Worm (Caenorhabditis elegans) whole organism, L2 larva: Measurements from ENCODE around the gene tbce-1.

Source experiments
- F13H6.1 ChIP-seq: sonication (generic microtip); optimal IDR thresholded peaks from 2 replicates; lab custom pipeline; 2016; ENCODE audit warnings: missing genetic modification characterization, missing compliant biosample characterization
- alr-1 ChIP-seq: fragments of 150-350 bp; optimal IDR thresholded peaks from 2 replicates; lab custom pipeline; 2014; ENCODE audit warnings: missing biosample characterization, missing genetic modification characterization
- aly-2 ChIP-seq: fragments of 150-350 bp; optimal IDR thresholded peaks from 2 replicates; lab custom pipeline; 2014; ENCODE audit warnings: missing biosample characterization, missing genetic modification characterization
- nhr-10 ChIP-seq: sonication (generic microtip); optimal IDR thresholded peaks from 2 replicates; lab custom pipeline; 2017; ENCODE audit warnings: missing biosample characterization, missing genetic modification characterization
- nhr-11 ChIP-seq: fragments of 150-350 bp; optimal IDR thresholded peaks from 2 replicates; lab custom pipeline; 2014; ENCODE audit warnings: missing biosample characterization, missing genetic modification characterization
- nhr-21 ChIP-seq: fragments of 150-350 bp; optimal IDR thresholded peaks from 2 replicates; lab custom pipeline; 2014; ENCODE audit warnings: missing biosample characterization, missing genetic modification characterization
- nhr-237 ChIP-seq: fragments of 150-350 bp; optimal IDR thresholded peaks from 2 replicates; lab custom pipeline; 2014; ENCODE audit warnings: missing biosample characterization, missing genetic modification characterization
- nhr-25 ChIP-seq: fragments of 150-350 bp; sonication (generic microtip); optimal IDR thresholded peaks from 3 replicates; lab custom pipeline; 2014; ENCODE audit warnings: missing biosample characterization, missing genetic modification characterization
- nhr-6 ChIP-seq: fragments of 150-350 bp; optimal IDR thresholded peaks from 2 replicates; lab custom pipeline; 2014; ENCODE audit warnings: missing biosample characterization, missing genetic modification characterization
- sem-4 ChIP-seq: fragments of 150-350 bp; optimal IDR thresholded peaks from 2 replicates; lab custom pipeline; 2014; ENCODE audit warnings: missing biosample characterization, missing genetic modification reagents, missing genetic modification characterization
- skn-1 ChIP-seq: sonication (generic microtip); optimal IDR thresholded peaks from 2 replicates; lab custom pipeline; 2017; ENCODE audit warnings: missing biosample characterization, missing genetic modification characterization
- sma-9 ChIP-seq, 2 experiments: fragments of 150-350 bp in 1 of 2; sonication (generic microtip) in 1 of 2; optimal IDR thresholded peaks; 2 replicates each; lab custom pipeline; 2014 to 2016; ENCODE audit warnings: missing genetic modification characterization in 2 of 2, mild to moderate bottlenecking in 1 of 2, missing biosample characterization in 1 of 2, missing compliant biosample characterization in 1 of 2, missing genetic modification reagents in 1 of 2, moderate library complexity in 1 of 2
- snpc-4 ChIP-seq: fragments of 150-350 bp; optimal IDR thresholded peaks from 2 replicates; lab custom pipeline; 2014; ENCODE audit warnings: missing biosample characterization, missing genetic modification characterization
- unc-62 ChIP-seq: fragments of 150-350 bp; optimal IDR thresholded peaks from 2 replicates; lab custom pipeline; 2014; ENCODE audit warnings: missing biosample characterization, missing genetic modification reagents, missing genetic modification characterization

DNA sequence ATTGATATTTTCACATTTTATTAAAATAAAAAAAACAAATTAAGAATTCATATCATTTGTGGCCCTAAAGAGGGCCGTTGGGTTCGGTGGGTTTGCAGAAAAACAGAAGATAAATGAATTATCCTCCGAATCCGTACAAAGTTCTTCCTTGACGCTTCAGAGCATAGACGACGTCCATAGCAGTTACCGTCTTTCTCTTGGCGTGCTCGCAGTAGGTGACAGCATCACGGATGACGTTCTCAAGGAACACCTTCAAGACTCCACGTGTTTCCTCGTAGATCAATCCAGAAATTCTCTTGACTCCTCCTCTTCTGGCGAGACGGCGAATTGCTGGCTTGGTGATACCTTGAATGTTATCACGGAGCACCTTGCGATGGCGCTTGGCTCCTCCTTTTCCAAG, 39.1 kb downstream of the tbce-1 start:
- TF ChIP-seq nhr-6 (tag; lab: Kevin White, UChicago) (no peak), skn-1 (tag; lab: Kevin White, UChicago) (no peak), nhr-11 (tag; lab: Kevin White, UChicago) (no peak), snpc-4 (no peak), nhr-10 (no peak), alr-1 (no peak), nhr-237 (tag; lab: Kevin White, UChicago) (no peak), nhr-21 (no peak), sma-9 (GFP tag; optimal IDR thresholded peaks at IDR 0.05; lab: Kevin White, UChicago) (no peak), sma-9 (tag; optimal IDR thresholded peaks at IDR 0.05; lab: Kevin White, UChicago) (no peak), nhr-25 (no peak), aly-2 (tag; lab: Kevin White, UChicago) (no peak), F13H6.1 (no peak), unc-62 (no peak), sem-4 (tag; lab: Kevin White, UChicago) (no peak)
